Worm (Caenorhabditis elegans) whole organism, mixed stage, embryonic: ENCODE data around the gene ver-3.

Experiments used
- bed-3 ChIP-seq: fragments of 200-800 bp; sonication (Bioruptor generic); optimal IDR thresholded peaks from 3 replicates; lab custom pipeline; 2018; ENCODE audit warnings: mild to moderate bottlenecking, missing genetic modification characterization, moderate library complexity, missing compliant biosample characterization
- ceh-43 ChIP-seq: fragments of 200-800 bp; sonication (Bioruptor generic); optimal IDR thresholded peaks from 2 replicates; lab custom pipeline; 2018; ENCODE audit warnings: mild to moderate bottlenecking, missing genetic modification characterization, moderate library complexity, missing compliant biosample characterization
- elt-3 ChIP-seq: fragments of 150-350 bp; optimal IDR thresholded peaks from 2 replicates; lab custom pipeline; 2014; ENCODE audit warnings: missing biosample characterization, missing genetic modification characterization
- ham-2 ChIP-seq: fragments of 200-800 bp; sonication (Bioruptor generic); optimal IDR thresholded peaks from 2 replicates; lab custom pipeline; 2018; ENCODE audit warnings: mild to moderate bottlenecking, missing genetic modification characterization, missing compliant biosample characterization
- mls-2 ChIP-seq: sonication (generic microtip); optimal IDR thresholded peaks from 2 replicates; lab custom pipeline; 2016; ENCODE audit warnings: mild to moderate bottlenecking, missing genetic modification characterization, moderate library complexity, missing compliant biosample characterization
- nhr-237 ChIP-seq: fragments of 150-350 bp; optimal IDR thresholded peaks from 2 replicates; lab custom pipeline; 2014; ENCODE audit warnings: missing biosample characterization, missing genetic modification characterization
- pha-4 ChIP-seq: fragments of 150-350 bp; optimal IDR thresholded peaks from 2 replicates; lab custom pipeline; 2018; ENCODE audit warnings: missing biosample characterization, missing genetic modification reagents, missing genetic modification characterization
- snpc-4 ChIP-seq: fragments of 150-350 bp; optimal IDR thresholded peaks from 2 replicates; lab custom pipeline; 2014; ENCODE audit warnings: missing biosample characterization, missing genetic modification characterization
- unc-39 ChIP-seq: fragments of 150-350 bp; optimal IDR thresholded peaks from 2 replicates; lab custom pipeline; 2014; ENCODE audit warnings: missing biosample characterization, missing genetic modification characterization
- unc-62 ChIP-seq: fragments of 150-350 bp; optimal IDR thresholded peaks from 2 replicates; lab custom pipeline; 2014; ENCODE audit warnings: missing biosample characterization, missing genetic modification reagents, missing genetic modification characterization

DNA sequence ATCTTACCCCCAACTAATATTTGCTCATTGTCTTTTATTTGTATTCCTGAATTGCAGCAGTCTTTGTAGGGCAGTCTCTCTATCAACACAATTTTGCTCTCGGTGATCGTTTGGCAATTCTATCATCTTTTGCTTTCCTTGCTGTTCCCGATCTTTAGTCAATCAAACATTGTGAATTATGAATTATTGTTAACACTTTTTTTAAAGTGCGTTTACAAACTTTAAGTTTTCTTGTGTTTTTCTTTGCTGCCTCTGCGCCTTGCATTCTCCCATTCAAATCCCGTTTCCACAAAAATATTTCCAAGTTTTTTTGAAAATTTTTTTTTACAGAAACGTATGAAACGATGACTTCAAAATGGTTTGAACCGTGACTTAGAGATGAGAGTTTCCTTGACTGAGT, 10.2 kb upstream of the ver-3 start, which contains the start of gene ver-4:
- no peak for TF ChIP-seq elt-3 (tag; lab: Kevin White, UChicago)
- no peak for TF ChIP-seq mls-2 (tag; lab: Kevin White, UChicago)
- TF ChIP-seq ham-2 (GFP tag; lab: Kevin White, UChicago) = no peak
- no peak for TF ChIP-seq nhr-237 (tag; lab: Kevin White, UChicago)
- no peak for TF ChIP-seq pha-4
- no peak for TF ChIP-seq snpc-4 (tag; lab: Kevin White, UChicago)
- TF ChIP-seq bed-3 = no peak
- TF ChIP-seq unc-39 (tag; lab: Kevin White, UChicago) = no peak
- TF ChIP-seq ceh-43 (GFP tag; lab: Kevin White, UChicago) = no peak
- no peak for TF ChIP-seq unc-62
